Worm (Caenorhabditis elegans): ENCODE measurements around the gene nhr-11.

Gene nhr-11

ce11 chrIV:9096160-9096879, 26.5 kb downstream of the nhr-11 start, which contains the start of the genes znf-706 and cpna-3 (continued):
- TF ChIP-seq dsc-1 (tag; optimal IDR thresholded peaks at IDR 0.05) (peak; percentile 12), aha-1 (tag; optimal IDR thresholded peaks at IDR 0.05) (no peak), alr-1 (tag; optimal IDR thresholded peaks at IDR 0.05; ENCODE audit: borderline replicate concordance) (no peak), swsn-7 (tag; optimal IDR thresholded peaks at IDR 0.05) (peak; percentile 10), hlh-17 (GFP tag; optimal IDR thresholded peaks at IDR 0.05; ENCODE audit: borderline replicate concordance) (no peak), ama-1 (optimal IDR thresholded peaks at IDR 0.05) (no peak), mab-9 (GFP tag; IDR thresholded peaks at IDR 0.05) (no peak), nhr-85 (tag) (peak; percentile 4), efl-1 (optimal IDR thresholded peaks at IDR 0.05) (peak; percentile 49 to 66), efl-1 (GFP tag; optimal IDR thresholded peaks at IDR 0.05 in 1 of 2) (peak; percentile 69 to 96), hpl-2 (GFP tag; optimal IDR thresholded peaks at IDR 0.05) (no peak), nhr-47 (tag; optimal IDR thresholded peaks at IDR 0.05) (peak; percentile 35), rnt-1 (tag; optimal IDR thresholded peaks at IDR 0.05) (peak; percentile 38), nhr-19 (GFP tag; conservative IDR thresholded peaks at IDR 0.05) (0 out of 2 replicates have a peak, but pooled peaks have one; percentile 9), ztf-4 (tag; optimal IDR thresholded peaks at IDR 0.05) (no peak), mep-1 (tag; optimal IDR thresholded peaks at IDR 0.05) (peak; percentile 43), mdl-1 (tag; optimal IDR thresholded peaks at IDR 0.05) (peak in 1 of 2 experiments; percentile 28), aly-2 (tag; optimal IDR thresholded peaks at IDR 0.05) (no peak), lin-15B (tag; optimal IDR thresholded peaks at IDR 0.05) (peak; percentile 47)

- TF ChIP-seq nhr-90 (tag; optimal IDR thresholded peaks at IDR 0.05; ENCODE audit: poor library complexity) (no peak), sptf-1 (tag; optimal IDR thresholded peaks at IDR 0.05) (no peak), efl-1 (optimal IDR thresholded peaks at IDR 0.05) (no peak), efl-1 (GFP tag; optimal IDR thresholded peaks at IDR 0.05 in 1 of 2) (peak in 1 of 2 experiments; percentile 78), hlh-17 (GFP tag; optimal IDR thresholded peaks at IDR 0.05; ENCODE audit: borderline replicate concordance) (no peak)
Observed at ce11 chrIV:9098942-9099341, 29.1 kb downstream of the nhr-11 start, which contains the start of gene gldi-10. Gene gldi-10, plus strand, starts transcription at chrIV:9099242.

ce11 chrIV:9100835-9101234, 31.0 kb downstream of the nhr-11 start:
- no peak for TF ChIP-seq nhr-84 (tag; optimal IDR thresholded peaks at IDR 0.05)
- no peak for TF ChIP-seq nhr-11 (tag; optimal IDR thresholded peaks at IDR 0.05)
- TF ChIP-seq ama-1 (optimal IDR thresholded peaks at IDR 0.05), result no peak
- TF ChIP-seq ztf-11 (tag; optimal IDR thresholded peaks at IDR 0.05), result no peak
- no peak for TF ChIP-seq egl-13 (tag; optimal IDR thresholded peaks at IDR 0.05)
- no peak for TF ChIP-seq fkh-8 (tag; optimal IDR thresholded peaks at IDR 0.05)
- TF ChIP-seq nhr-71 (tag; optimal IDR thresholded peaks at IDR 0.05), result no peak

ce11 chrIV:9104071-9105016, 34.5 kb downstream of the nhr-11 start, which contains the start of the genes C01F6.14 and fem-3:
Gene C01F6.14, minus strand, starts transcription at chrIV:9104121.
Gene fem-3, plus strand, starts transcription at chrIV:9104966.
- TF ChIP-seq fkh-10 (GFP tag; optimal IDR thresholded peaks at IDR 0.05) (no peak), blmp-1 (tag; optimal IDR thresholded peaks at IDR 0.05) (no peak), ets-5 (GFP tag; IDR thresholded peaks at IDR 0.05) (no peak), egl-13 (tag; optimal IDR thresholded peaks at IDR 0.05) (no peak), nhr-19 (GFP tag; conservative IDR thresholded peaks at IDR 0.05) (no peak), unc-98 (GFP tag; IDR thresholded peaks at IDR 0.05) (no peak), skn-1 (tag; optimal IDR thresholded peaks at IDR 0.05) (peak; percentile 14), lir-3 (tag; optimal IDR thresholded peaks at IDR 0.05; ENCODE audit: poor library complexity) (no peak), grh-1 (GFP tag; IDR thresholded peaks at IDR 0.05) (no peak), lin-14 (GFP tag; optimal IDR thresholded peaks at IDR 0.05) (no peak), unc-62 (GFP tag; optimal IDR thresholded peaks at IDR 0.05) (no peak), sptf-1 (tag; optimal IDR thresholded peaks at IDR 0.05) (no peak), nhr-77 (tag; optimal IDR thresholded peaks at IDR 0.05) (no peak), efl-3 (GFP tag; optimal IDR thresholded peaks at IDR 0.05) (no peak), fos-1 (tag; optimal IDR thresholded peaks at IDR 0.05) (no peak), dpl-1 (GFP tag; optimal IDR thresholded peaks at IDR 0.05) (peak; percentile 45 to 82 (median 70)), jun-1 (tag; optimal IDR thresholded peaks at IDR 0.05) (no peak), ztf-11 (tag; optimal IDR thresholded peaks at IDR 0.05) (no peak), efl-1 (optimal IDR thresholded peaks at IDR 0.05) (peak; percentile 9 to 73), efl-1 (GFP tag; optimal IDR thresholded peaks at IDR 0.05 in 1 of 2) (peak; percentile 79 to 97), mdl-1 (tag; optimal IDR thresholded peaks at IDR 0.05) (no peak), lin-39 (tag; optimal IDR thresholded peaks at IDR 0.05) (no peak), nhr-76 (tag; optimal IDR thresholded peaks at IDR 0.05) (no peak), rnt-1 (tag; optimal IDR thresholded peaks at IDR 0.05) (no peak), aha-1 (tag; optimal IDR thresholded peaks at IDR 0.05) (no peak)
